Fruit fly (Drosophila melanogaster): Measurements from ENCODE around the gene sni.

The sni gene

DNA sequence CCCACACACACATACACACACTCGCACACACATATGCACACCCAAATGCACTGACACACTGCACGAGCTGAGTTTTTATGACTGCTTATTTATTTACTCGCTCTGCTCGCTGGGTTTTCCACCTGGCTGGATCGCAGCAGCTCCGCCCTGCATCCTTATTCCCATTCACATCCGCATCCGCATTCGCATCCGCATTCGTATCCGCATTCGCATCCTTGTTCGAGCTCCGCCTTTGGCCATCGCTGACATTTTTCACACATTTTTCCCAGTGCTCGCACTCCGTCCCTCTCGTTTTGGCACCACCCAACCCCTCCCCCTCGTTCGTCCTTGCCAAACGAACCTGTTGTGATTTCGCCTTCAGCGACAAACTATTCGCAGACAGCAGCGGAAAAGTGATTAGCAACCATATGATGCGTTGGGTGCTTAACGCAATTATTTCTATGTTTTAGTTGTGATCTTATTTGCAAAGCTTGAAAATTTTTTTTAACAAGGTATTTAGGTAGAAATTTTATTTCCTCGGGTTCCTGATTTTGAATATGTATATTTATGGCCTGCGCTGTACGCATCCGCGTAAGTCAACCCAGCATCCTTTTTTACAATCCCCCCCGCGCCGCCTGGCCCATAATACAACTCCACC lies 32.6 kb downstream of the sni start:
- TF ChIP-seq CG8301 (tag; optimal IDR thresholded peaks at IDR 0.05): peak; percentile 65
- TF ChIP-seq CG13204 (GFP tag; optimal IDR thresholded peaks at IDR 0.05): peak; percentile 69
- 0 out of 2 replicates have a peak, but pooled peaks have one; percentile 33 for TF ChIP-seq rn (GFP tag; IDR thresholded peaks at IDR 0.05)
- TF ChIP-seq Snoo (tag; optimal IDR thresholded peaks at IDR 0.05): peak; percentile 61
- peak; percentile 81 for TF ChIP-seq CG15710 (tag; optimal IDR thresholded peaks at IDR 0.05)
- TF ChIP-seq CG9948 (tag; optimal IDR thresholded peaks at IDR 0.05): peak; percentile 80
- TF ChIP-seq CG4496 (GFP tag; IDR thresholded peaks at IDR 0.05): peak; percentile 84
- peak; percentile 83 for TF ChIP-seq CG34367 (tag; optimal IDR thresholded peaks at IDR 0.05)
- TF ChIP-seq EcR (GFP tag; optimal IDR thresholded peaks at IDR 0.05): no peak
- no peak for TF ChIP-seq CG10348 (GFP tag; IDR thresholded peaks at IDR 0.05)
- peak; percentile 67 for TF ChIP-seq Pif1B (GFP tag; optimal IDR thresholded peaks at IDR 0.05)
- peak; percentile 83 for TF ChIP-seq CG17806 (tag; optimal IDR thresholded peaks at IDR 0.05)
- TF ChIP-seq Pif1A (GFP tag; optimal IDR thresholded peaks at IDR 0.05): peak; percentile 57
- TF ChIP-seq D1 (tag; optimal IDR thresholded peaks at IDR 0.05): no peak
- TF ChIP-seq CG14655 (GFP tag; optimal IDR thresholded peaks at IDR 0.05): peak; percentile 75
- peak; percentile 61 for TF ChIP-seq CG32121 (GFP tag; IDR thresholded peaks at IDR 0.05)
- peak; percentile 65 for TF ChIP-seq gl (tag; optimal IDR thresholded peaks at IDR 0.05)
- peak; percentile 83 for TF ChIP-seq fd96Ca (GFP tag; IDR thresholded peaks at IDR 0.05)
- peak; percentile 63 for TF ChIP-seq CG12605 (GFP tag; IDR thresholded peaks at IDR 0.05)
- TF ChIP-seq CG8159 (tag; optimal IDR thresholded peaks at IDR 0.05): peak; percentile 87
- TF ChIP-seq Ets98B (GFP tag; IDR thresholded peaks at IDR 0.05): peak; percentile 54

DNA sequence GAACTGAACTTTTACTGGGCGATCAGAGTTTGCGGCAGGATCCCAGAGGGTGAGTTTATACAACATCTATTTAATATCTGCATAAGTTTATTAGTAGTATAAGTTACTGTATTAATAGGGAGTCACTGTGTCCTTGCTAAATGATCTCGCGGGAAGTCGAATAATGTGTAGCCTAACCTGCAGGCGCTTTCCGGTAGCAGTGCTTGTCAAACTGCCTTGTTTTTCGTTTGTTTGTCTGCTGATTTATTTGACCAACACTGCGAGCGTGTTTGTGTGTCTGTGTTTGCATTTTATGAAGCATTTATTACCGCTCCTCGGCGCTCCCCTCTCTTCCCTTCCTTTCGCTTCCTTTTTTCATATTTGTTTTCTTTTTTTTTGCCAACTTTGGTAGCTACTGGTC lies 33.2 kb downstream of the sni start:
- no peak for TF ChIP-seq CG4496 (GFP tag; IDR thresholded peaks at IDR 0.05)
- TF ChIP-seq CG8159 (tag; optimal IDR thresholded peaks at IDR 0.05): no peak
- no peak for TF ChIP-seq CG8301 (tag; optimal IDR thresholded peaks at IDR 0.05)
- TF ChIP-seq Pif1A (GFP tag; optimal IDR thresholded peaks at IDR 0.05): no peak
- TF ChIP-seq CG13204 (GFP tag; optimal IDR thresholded peaks at IDR 0.05): no peak
- TF ChIP-seq CG34367 (tag; optimal IDR thresholded peaks at IDR 0.05): no peak
- no peak for TF ChIP-seq EcR (GFP tag; optimal IDR thresholded peaks at IDR 0.05)
- no peak for TF ChIP-seq Ets98B (GFP tag; IDR thresholded peaks at IDR 0.05)
- TF ChIP-seq D1 (tag; optimal IDR thresholded peaks at IDR 0.05): no peak
- no peak for TF ChIP-seq rn (GFP tag; IDR thresholded peaks at IDR 0.05)
- no peak for TF ChIP-seq Pif1B (GFP tag; optimal IDR thresholded peaks at IDR 0.05)
- TF ChIP-seq CG12605 (GFP tag; IDR thresholded peaks at IDR 0.05): no peak
- no peak for TF ChIP-seq CG10348 (GFP tag; IDR thresholded peaks at IDR 0.05)

DNA sequence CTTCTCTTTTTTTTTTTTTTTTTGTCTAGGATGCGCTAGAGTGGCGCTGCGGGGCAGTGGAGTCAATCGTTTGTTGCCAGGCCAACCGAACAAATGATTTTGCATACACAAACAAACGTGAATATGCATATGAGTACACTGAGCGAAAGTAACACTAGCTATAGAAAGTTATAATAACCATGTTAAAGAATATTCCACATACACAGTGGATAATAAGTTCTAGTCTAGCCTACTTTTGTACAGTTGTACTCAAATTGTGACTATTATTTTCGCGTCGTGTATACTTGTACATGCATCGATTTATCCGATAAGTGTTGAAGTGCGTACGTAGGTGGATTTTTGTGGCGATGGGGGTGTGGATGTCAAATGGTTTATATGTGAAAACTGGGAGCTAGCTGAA lies 36.8 kb downstream of the sni start:
- TF ChIP-seq CG32121 (GFP tag; IDR thresholded peaks at IDR 0.05) (0 out of 2 replicates have a peak, but pooled peaks have one; percentile 26), CG4496 (GFP tag; IDR thresholded peaks at IDR 0.05) (peak; percentile 61; the same call in 2 of the 3 replicates), CG15710 (tag; optimal IDR thresholded peaks at IDR 0.05) (peak; percentile 14), CG8159 (tag; optimal IDR thresholded peaks at IDR 0.05) (peak; percentile 19), Pif1B (GFP tag; optimal IDR thresholded peaks at IDR 0.05) (no peak), CG12605 (GFP tag; IDR thresholded peaks at IDR 0.05) (no peak), EcR (GFP tag; optimal IDR thresholded peaks at IDR 0.05) (no peak), gl (tag; optimal IDR thresholded peaks at IDR 0.05) (no peak), fd96Ca (GFP tag; IDR thresholded peaks at IDR 0.05) (0 out of 3 replicates have a peak, but pooled peaks have one; percentile 34), CG8301 (tag; optimal IDR thresholded peaks at IDR 0.05) (peak; percentile 26), Pif1A (GFP tag; optimal IDR thresholded peaks at IDR 0.05) (peak; percentile 31), CG14655 (GFP tag; optimal IDR thresholded peaks at IDR 0.05) (peak; percentile 20), CG13204 (GFP tag; optimal IDR thresholded peaks at IDR 0.05) (no peak), Snoo (tag; optimal IDR thresholded peaks at IDR 0.05) (no peak), CG17806 (tag; optimal IDR thresholded peaks at IDR 0.05) (peak; percentile 5), Ets98B (GFP tag; IDR thresholded peaks at IDR 0.05) (peak; percentile 46), CG9948 (tag; optimal IDR thresholded peaks at IDR 0.05) (peak; percentile 3)

DNA sequence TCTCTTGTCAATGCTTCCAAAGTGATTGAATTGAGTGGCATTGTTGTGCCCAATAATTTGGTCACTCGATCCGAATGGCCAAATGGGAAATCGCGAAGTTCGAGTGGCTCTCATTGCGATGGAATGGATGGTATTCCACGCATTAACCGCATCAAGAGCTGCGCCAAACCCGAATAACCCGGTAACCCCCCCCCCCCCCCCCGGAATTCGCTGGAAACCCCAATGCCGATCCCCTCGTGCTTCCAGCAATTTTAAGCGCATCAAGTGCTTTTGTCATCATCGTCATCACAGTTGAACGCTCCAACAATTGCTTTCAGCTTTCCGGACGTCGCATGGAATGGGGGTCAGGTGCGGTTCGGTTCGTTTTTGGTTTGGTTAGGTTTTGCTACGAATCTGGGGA lies 37.3 kb downstream of the sni start:
- TF ChIP-seq CG12605 (GFP tag; IDR thresholded peaks at IDR 0.05) (no peak), Pif1A (GFP tag; optimal IDR thresholded peaks at IDR 0.05) (no peak), CG13204 (GFP tag; optimal IDR thresholded peaks at IDR 0.05) (no peak), CG17806 (tag; optimal IDR thresholded peaks at IDR 0.05) (no peak), CG15710 (tag; optimal IDR thresholded peaks at IDR 0.05) (no peak), CG8159 (tag; optimal IDR thresholded peaks at IDR 0.05) (no peak), CG8301 (tag; optimal IDR thresholded peaks at IDR 0.05) (no peak), EcR (GFP tag; optimal IDR thresholded peaks at IDR 0.05) (no peak), CG14655 (GFP tag; optimal IDR thresholded peaks at IDR 0.05) (no peak)

DNA sequence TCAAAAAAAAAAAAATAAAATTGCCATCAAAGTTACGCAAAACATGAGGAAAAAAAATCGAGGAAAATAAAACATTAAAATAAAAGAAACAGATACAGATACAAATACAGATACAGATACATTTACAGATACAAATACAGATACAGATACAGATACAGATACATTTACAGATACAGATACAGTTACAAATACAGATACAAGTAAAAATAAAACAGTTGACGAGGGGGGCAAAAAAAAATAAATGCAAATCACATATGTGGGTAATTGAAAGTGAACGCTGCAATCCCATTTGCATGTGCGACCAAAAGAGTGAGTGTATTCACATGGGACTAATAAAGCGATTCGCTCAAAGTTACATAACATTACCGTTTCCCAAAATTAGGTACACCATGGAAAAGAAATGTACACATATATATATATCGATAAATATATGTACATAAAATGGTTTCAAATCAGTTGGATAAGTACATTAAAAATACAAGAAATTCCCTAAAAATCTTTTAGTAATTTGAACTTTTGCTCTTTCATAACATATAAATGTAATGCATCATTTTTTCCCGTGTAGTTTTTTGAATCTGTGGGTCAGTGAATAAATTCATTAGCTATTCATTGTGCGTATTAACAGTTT lies 38.1 kb downstream of the sni start:
- TF ChIP-seq CG14655 (GFP tag; optimal IDR thresholded peaks at IDR 0.05) (no peak), CG4496 (GFP tag; IDR thresholded peaks at IDR 0.05) (peak; percentile 34; the same call in 1 of the 3 replicates), gl (tag; optimal IDR thresholded peaks at IDR 0.05) (no peak), CG12605 (GFP tag; IDR thresholded peaks at IDR 0.05) (peak; percentile 27; the same call in 1 of the 2 replicates), Ets98B (GFP tag; IDR thresholded peaks at IDR 0.05) (peak; percentile 27; the same call in 1 of the 2 replicates), CG15710 (tag; optimal IDR thresholded peaks at IDR 0.05) (peak; percentile 12), CG8301 (tag; optimal IDR thresholded peaks at IDR 0.05) (no peak)
